Worm (Caenorhabditis elegans) whole organism, early embryonic: ENCODE measurements around the gene T11F9.7.

Experiments
- F13C5.2 ChIP-seq: sonication (generic microtip); optimal IDR thresholded peaks from 2 replicates; lab custom pipeline; 2017; ENCODE audit warnings: mild to moderate bottlenecking, missing genetic modification characterization, inconsistent platforms, missing compliant biosample characterization
- aly-1 ChIP-seq: sonication (generic microtip); optimal IDR thresholded peaks from 2 replicates; lab custom pipeline; 2016; ENCODE audit warnings: missing genetic modification characterization, missing compliant biosample characterization
- ama-1 ChIP-seq: fragments of 150-350 bp; optimal IDR thresholded peaks from 2 replicates; lab custom pipeline; 2014
- flt-1 ChIP-seq: fragments of 200-800 bp; sonication (Bioruptor generic); IDR thresholded peaks from 2 replicates; pipeline ENCODE4 v1.3.6; 2022; ENCODE audit warnings: missing genetic modification characterization, missing compliant biosample characterization
- tra-4 ChIP-seq: sonication (generic microtip); optimal IDR thresholded peaks from 2 replicates; lab custom pipeline; 2017; ENCODE audit warnings: missing genetic modification characterization, missing compliant biosample characterization

DNA sequence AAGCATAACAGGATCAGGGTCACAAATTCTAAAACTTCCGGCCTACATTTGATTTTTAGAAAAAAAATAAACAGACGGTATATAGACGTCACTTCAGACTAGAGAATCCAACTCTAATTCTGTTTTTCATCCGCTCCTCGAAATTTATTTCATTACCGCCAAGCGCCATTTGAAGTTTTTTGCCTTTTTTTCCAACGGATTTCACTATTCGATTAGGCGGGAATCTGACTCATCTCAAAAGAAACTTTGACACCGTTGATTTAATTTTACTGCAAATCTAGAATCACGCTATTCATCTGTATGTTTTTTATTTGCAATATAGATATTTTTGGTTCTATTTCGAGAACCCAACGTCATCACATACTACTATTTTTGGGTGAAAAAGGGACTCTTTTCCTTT lies 44.9 kb upstream of the T11F9.7 start:
- TF ChIP-seq flt-1, result no peak
- no peak for TF ChIP-seq aly-1 (tag; lab: Kevin White, UChicago)
- no peak for TF ChIP-seq F13C5.2 (tag; lab: Kevin White, UChicago)
- no peak for TF ChIP-seq ama-1 (lab: Kevin White, UChicago)
- TF ChIP-seq tra-4 (tag; lab: Kevin White, UChicago), result no peak
